Worm (Caenorhabditis elegans): Measurements from ENCODE around the gene eef-1A.1.

Gene eef-1A.1

DNA sequence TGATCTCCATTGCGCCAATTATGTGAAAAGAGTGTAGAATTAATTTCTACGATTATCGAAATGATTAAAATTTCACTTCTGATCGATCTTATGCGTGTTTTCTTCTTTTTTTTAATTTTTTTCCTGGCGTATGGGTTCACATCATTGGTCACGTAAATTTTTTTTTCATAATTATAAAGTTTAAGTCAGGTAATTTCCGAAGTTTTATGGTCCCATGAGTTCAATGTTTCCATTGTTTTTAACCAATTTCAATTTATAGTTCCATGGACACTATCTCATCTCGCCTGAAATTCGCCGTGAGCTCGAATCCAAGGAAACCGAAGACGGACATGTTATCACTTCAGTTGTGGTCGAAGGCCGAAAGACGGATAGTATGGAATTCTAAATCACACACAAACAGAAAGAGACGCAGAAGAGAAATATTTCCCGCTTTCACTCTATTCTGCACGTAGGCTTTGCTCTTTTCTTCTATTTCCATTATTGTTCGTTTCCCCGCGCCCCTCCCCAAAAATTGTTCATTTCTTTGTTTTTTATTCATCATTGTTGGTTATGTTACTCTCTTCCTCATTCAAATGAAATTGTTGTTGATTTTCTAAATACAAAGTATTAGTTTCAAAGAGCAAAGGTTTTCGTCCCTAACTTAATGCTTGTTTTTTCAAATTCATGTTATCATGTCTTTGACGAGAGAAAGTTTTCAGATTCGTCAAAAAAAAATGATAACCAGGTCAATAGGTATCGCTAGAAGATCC lies 36.1 kb downstream of the eef-1A.1 start, which contains the start of the genes F57B9.8 and coq-2:
TSS of gene F57B9.8 (minus strand) at position 51 of the 749 bp plus-strand sequence.
TSS of gene coq-2 (plus strand) at position 699 of the 749 bp plus-strand sequence.
- TF ChIP-seq hmg-11 (tag; optimal IDR thresholded peaks at IDR 0.05) (no peak), sea-2 (GFP tag; optimal IDR thresholded peaks at IDR 0.05) (no peak), tbx-2 (tag; optimal IDR thresholded peaks at IDR 0.05) (no peak), fkh-10 (GFP tag; optimal IDR thresholded peaks at IDR 0.05) (no peak)

DNA sequence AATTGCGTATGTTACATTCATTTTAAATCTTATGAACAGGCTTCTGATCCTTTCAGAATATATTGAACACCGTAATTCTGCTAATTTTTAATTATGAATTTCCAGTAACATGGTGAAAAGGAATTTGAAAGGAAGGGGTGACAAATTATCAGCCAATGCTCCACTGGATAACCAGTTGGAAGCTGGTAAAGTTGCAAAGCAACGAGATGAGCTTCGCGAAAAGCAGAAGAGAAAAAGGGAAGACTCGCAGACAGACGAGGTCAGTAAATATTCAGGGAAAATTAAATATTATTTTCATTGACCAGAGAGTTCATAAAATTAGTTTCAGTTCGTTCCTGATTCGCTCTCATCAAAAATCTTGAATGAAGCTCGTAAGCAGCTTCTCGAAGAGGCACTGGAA lies 39.6 kb downstream of the eef-1A.1 start, which contains the start of gene byn-1:
TSS of gene byn-1 (plus strand) at position 106 of the 400 bp plus-strand sequence.
- TF ChIP-seq aly-2 (tag; optimal IDR thresholded peaks at IDR 0.05) (no peak), mdl-1 (tag; optimal IDR thresholded peaks at IDR 0.05) (no peak), nhr-67 (tag; optimal IDR thresholded peaks at IDR 0.05) (no peak), nhr-28 (tag; optimal IDR thresholded peaks at IDR 0.05) (no peak), lin-39 (tag; optimal IDR thresholded peaks at IDR 0.05) (no peak), ceh-9 (tag; optimal IDR thresholded peaks at IDR 0.05) (no peak), nhr-77 (tag; optimal IDR thresholded peaks at IDR 0.05) (no peak), unc-39 (tag; optimal IDR thresholded peaks at IDR 0.05) (no peak)

DNA sequence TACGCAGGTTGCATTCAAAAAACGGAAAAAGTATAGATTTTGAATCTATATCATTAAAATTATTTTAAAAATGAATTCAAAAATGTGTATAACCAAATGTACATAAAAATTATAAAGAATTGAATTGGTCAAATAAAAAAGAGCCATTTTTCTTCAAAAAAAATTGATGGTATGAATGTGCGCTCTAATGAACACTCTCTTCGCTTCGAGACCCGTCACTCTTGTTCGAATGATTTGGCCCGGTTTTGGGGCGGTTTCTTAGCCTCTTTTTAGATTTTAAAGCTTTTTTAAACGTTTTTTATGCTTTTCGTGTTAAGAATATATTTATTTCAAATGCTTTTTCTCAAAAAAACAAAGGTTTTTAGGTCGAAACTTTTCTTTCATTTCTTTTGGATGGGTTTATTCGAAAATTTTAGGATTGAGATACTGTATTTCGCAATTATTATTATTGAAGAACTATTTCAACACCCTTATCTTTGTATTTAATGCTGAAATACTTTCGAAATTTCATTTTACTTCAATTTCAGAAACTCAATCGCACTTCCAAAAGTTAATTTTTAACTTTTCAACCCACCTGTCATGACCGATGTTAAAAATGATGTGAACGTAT lies 41.8 kb downstream of the eef-1A.1 start, which contains the start of gene inf-1:
TSS of gene inf-1 (plus strand) at position 577 of the 610 bp plus-strand sequence.
- TF ChIP-seq lin-15B (tag; optimal IDR thresholded peaks at IDR 0.05) (peak; percentile 92), nhr-23 (tag; optimal IDR thresholded peaks at IDR 0.05) (peak; percentile 32), nhr-76 (tag; optimal IDR thresholded peaks at IDR 0.05) (no peak), fkh-2 (tag; optimal IDR thresholded peaks at IDR 0.05) (no peak), ceh-82 (tag; optimal IDR thresholded peaks at IDR 0.05) (no peak), pha-4 (tag; optimal IDR thresholded peaks at IDR 0.05) (peak; percentile 68), nhr-28 (tag; optimal IDR thresholded peaks at IDR 0.05) (no peak), jun-1 (tag; optimal IDR thresholded peaks at IDR 0.05) (no peak), pqm-1 (tag; optimal IDR thresholded peaks at IDR 0.05) (no peak), lin-39 (tag; optimal IDR thresholded peaks at IDR 0.05) (peak; percentile 15), R02D3.7 (tag; optimal IDR thresholded peaks at IDR 0.05) (no peak), egl-5 (tag; optimal IDR thresholded peaks at IDR 0.05) (no peak), unc-62 (GFP tag; optimal IDR thresholded peaks at IDR 0.05) (no peak), eor-1 (tag; optimal IDR thresholded peaks at IDR 0.05) (no peak), lsy-12 (tag; optimal IDR thresholded peaks at IDR 0.05) (no peak), hmg-11 (tag; optimal IDR thresholded peaks at IDR 0.05) (no peak), elt-2 (tag; optimal IDR thresholded peaks at IDR 0.05) (peak; percentile 10), ZK546.5 (tag; optimal IDR thresholded peaks at IDR 0.05) (no peak), nfya-1 (tag; optimal IDR thresholded peaks at IDR 0.05; ENCODE audit: insufficient read depth) (peak; percentile 71), nhr-67 (tag; optimal IDR thresholded peaks at IDR 0.05) (no peak)

DNA sequence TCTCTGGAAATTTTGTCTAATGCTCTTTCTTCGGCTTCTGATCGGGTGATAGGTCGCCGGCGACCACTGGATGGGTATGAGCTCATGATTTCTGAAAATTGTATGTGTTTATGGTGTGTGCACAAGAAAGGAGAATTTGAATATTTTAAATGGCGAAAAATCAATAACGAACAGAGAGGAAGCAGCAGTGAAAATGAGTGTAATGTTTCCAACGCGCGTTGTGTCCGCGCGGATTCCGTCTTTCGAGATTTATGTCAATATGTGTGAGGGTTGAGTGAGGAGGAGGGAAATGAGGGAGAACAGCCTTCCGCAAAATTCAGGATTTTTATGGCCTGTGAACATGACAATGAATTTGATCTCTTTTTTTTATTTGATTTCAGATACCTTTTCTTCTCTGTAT lies 42.8 kb downstream of the eef-1A.1 start, which contains the start of gene flap-1:
TSS of gene flap-1 (minus strand) at position 101 of the 400 bp plus-strand sequence.
- TF ChIP-seq ceh-9 (tag; optimal IDR thresholded peaks at IDR 0.05) = no peak
- TF ChIP-seq ceh-28 (tag; optimal IDR thresholded peaks at IDR 0.05) = no peak
- no peak for TF ChIP-seq fkh-2 (tag; optimal IDR thresholded peaks at IDR 0.05)
- TF ChIP-seq hmg-11 (tag; optimal IDR thresholded peaks at IDR 0.05) = no peak
- no peak for TF ChIP-seq unc-39 (tag; optimal IDR thresholded peaks at IDR 0.05)
- TF ChIP-seq unc-62 (GFP tag; optimal IDR thresholded peaks at IDR 0.05) = no peak
- no peak for TF ChIP-seq fkh-10 (GFP tag; optimal IDR thresholded peaks at IDR 0.05)
- TF ChIP-seq tbx-2 (tag; optimal IDR thresholded peaks at IDR 0.05) = no peak
- TF ChIP-seq jun-1 (tag; optimal IDR thresholded peaks at IDR 0.05) = no peak
- no peak for TF ChIP-seq skn-1 (tag; optimal IDR thresholded peaks at IDR 0.05)
- TF ChIP-seq nhr-12 (tag; optimal IDR thresholded peaks at IDR 0.05) = no peak
- no peak for TF ChIP-seq nhr-28 (tag; optimal IDR thresholded peaks at IDR 0.05)
- no peak for TF ChIP-seq ztf-11 (tag; optimal IDR thresholded peaks at IDR 0.05)
- no peak for TF ChIP-seq ceh-82 (tag; optimal IDR thresholded peaks at IDR 0.05)
- TF ChIP-seq elt-3 (tag; optimal IDR thresholded peaks at IDR 0.05) = no peak
- no peak for TF ChIP-seq ceh-16 (tag; optimal IDR thresholded peaks at IDR 0.05)
- no peak for TF ChIP-seq nhr-77 (tag; optimal IDR thresholded peaks at IDR 0.05)
- no peak for TF ChIP-seq nhr-25 (tag; optimal IDR thresholded peaks at IDR 0.05)
- TF ChIP-seq aly-2 (tag; optimal IDR thresholded peaks at IDR 0.05) = no peak
- no peak for TF ChIP-seq lin-15B (tag; optimal IDR thresholded peaks at IDR 0.05)

Measured in whole organism, L3 larva.